Fruit fly (Drosophila melanogaster) whole organism, prepupa: Measurements from ENCODE around the gene CG7655.

ENCODE experiments used
- CG10631 ChIP-seq: fragments of 200-800 bp; sonication (Bioruptor generic); optimal IDR thresholded peaks from 2 replicates; lab custom pipeline; 2016; ENCODE audit warnings: missing biosample characterization, missing genetic modification characterization
- CG11294 ChIP-seq: fragments of 200-800 bp; sonication (Bioruptor generic); IDR thresholded peaks from 2 replicates; pipeline ENCODE4 v1.3.6; 2022; ENCODE audit warnings: missing biosample characterization, missing genetic modification characterization
- CG11902 ChIP-seq: fragments of 200-800 bp; sonication (Bioruptor generic); optimal IDR thresholded peaks from 3 replicates; lab custom pipeline; 2016; ENCODE audit warnings: missing biosample characterization, missing genetic modification characterization
- CG1621 ChIP-seq: fragments of 200-800 bp; sonication (Bioruptor generic); optimal IDR thresholded peaks from 3 replicates; lab custom pipeline; 2018; ENCODE audit warnings: missing biosample characterization, mild to moderate bottlenecking, missing genetic modification characterization
- CG16779 ChIP-seq: fragments of 200-800 bp; sonication (Bioruptor generic); optimal IDR thresholded peaks from 3 replicates; lab custom pipeline; 2017; ENCODE audit warnings: missing biosample characterization, mild to moderate bottlenecking, missing genetic modification characterization
- CG3032 ChIP-seq: fragments of 200-800 bp; optimal IDR thresholded peaks from 2 replicates; lab custom pipeline; 2019; ENCODE audit warnings: missing biosample characterization, mild to moderate bottlenecking, missing genetic modification characterization, moderate library complexity
- CG31627 ChIP-seq: fragments of 200-800 bp; sonication (Bioruptor generic); optimal IDR thresholded peaks from 3 replicates; lab custom pipeline; 2016; ENCODE audit warnings: missing biosample characterization, missing genetic modification characterization
- CG34406 ChIP-seq: fragments of 200-800 bp; sonication (Bioruptor generic); optimal IDR thresholded peaks from 3 replicates; lab custom pipeline; 2016; ENCODE audit warnings: missing biosample characterization, missing genetic modification characterization
- CG3919 ChIP-seq: fragments of 200-800 bp; sonication (Bioruptor generic); optimal IDR thresholded peaks from 3 replicates; lab custom pipeline; 2016; ENCODE audit warnings: missing biosample characterization, missing genetic modification characterization
- CG4318 ChIP-seq: fragments of 200-800 bp; sonication (Bioruptor generic); optimal IDR thresholded peaks from 3 replicates; lab custom pipeline; 2017; ENCODE audit warnings: missing biosample characterization, mild to moderate bottlenecking, missing genetic modification characterization
- CG6163 ChIP-seq: fragments of 200-800 bp; sonication (Bioruptor generic); IDR thresholded peaks from 3 replicates; pipeline ENCODE4 v1.3.6; 2022; ENCODE audit warnings: missing biosample characterization, missing genetic modification characterization
- CG6792 ChIP-seq: fragments of 200-800 bp; sonication (Bioruptor generic); optimal IDR thresholded peaks from 3 replicates; lab custom pipeline; 2016; ENCODE audit warnings: missing biosample characterization, missing genetic modification characterization
- CG6854 ChIP-seq: fragments of 200-800 bp; sonication (Bioruptor generic); optimal IDR thresholded peaks from 2 replicates; lab custom pipeline; 2017; ENCODE audit warnings: missing biosample characterization, mild to moderate bottlenecking, missing genetic modification characterization
- CG8119 ChIP-seq: fragments of 200-800 bp; sonication (Bioruptor generic); IDR thresholded peaks from 3 replicates; pipeline ENCODE4 v1.3.6; 2022; ENCODE audit warnings: missing biosample characterization, missing genetic modification characterization
- CG8319 ChIP-seq: fragments of 200-800 bp; sonication (Bioruptor generic); optimal IDR thresholded peaks from 3 replicates; lab custom pipeline; 2016; ENCODE audit warnings: missing biosample characterization, missing genetic modification characterization
- CG8632 ChIP-seq: fragments of 200-800 bp; sonication (Bioruptor generic); optimal IDR thresholded peaks from 3 replicates; lab custom pipeline; 2016; ENCODE audit warnings: missing biosample characterization, missing genetic modification characterization
- CG9139 ChIP-seq: fragments of 200-800 bp; sonication (Bioruptor generic); optimal IDR thresholded peaks from 3 replicates; lab custom pipeline; 2017; ENCODE audit warnings: missing biosample characterization, mild to moderate bottlenecking, missing genetic modification characterization
- Eip75B ChIP-seq: fragments of 200-800 bp; sonication (Bioruptor generic); optimal IDR thresholded peaks from 3 replicates; lab custom pipeline; 2016; ENCODE audit warnings: missing biosample characterization, missing genetic modification characterization
- Eip78C ChIP-seq: fragments of 200-800 bp; sonication (Bioruptor generic); peaks from one replicate; lab custom pipeline; 2016; ENCODE audit warnings: missing biosample characterization, missing genetic modification characterization
- Eip93F ChIP-seq: fragments of 200-800 bp; sonication (Bioruptor generic); optimal IDR thresholded peaks from 2 replicates; lab custom pipeline; 2016; ENCODE audit warnings: missing biosample characterization, mild to moderate bottlenecking, missing genetic modification characterization
- Ets21C ChIP-seq: fragments of 200-800 bp; sonication (Bioruptor generic); optimal IDR thresholded peaks from 3 replicates; lab custom pipeline; 2016; ENCODE audit warnings: missing biosample characterization, missing genetic modification characterization
- Ets96B ChIP-seq: fragments of 200-800 bp; optimal IDR thresholded peaks from 2 replicates; lab custom pipeline; 2019; ENCODE audit warnings: missing biosample characterization, mild to moderate bottlenecking, missing genetic modification characterization, moderate library complexity
- Hr38 ChIP-seq: sonication (Bioruptor generic); optimal IDR thresholded peaks from 2 replicates; lab custom pipeline; 2016; ENCODE audit warnings: missing biosample characterization, missing genetic modification characterization
- Hr39 ChIP-seq: fragments of 200-800 bp; sonication (Bioruptor generic); optimal IDR thresholded peaks from 2 replicates; lab custom pipeline; 2016; ENCODE audit warnings: missing biosample characterization, missing genetic modification characterization
- Hr4 ChIP-seq: fragments of 200-800 bp; sonication (Bioruptor generic); optimal IDR thresholded peaks from 3 replicates; lab custom pipeline; 2016; ENCODE audit warnings: missing biosample characterization, missing genetic modification characterization
- Lpt ChIP-seq: fragments of 200-800 bp; sonication (Bioruptor generic); optimal IDR thresholded peaks from 3 replicates; lab custom pipeline; 2016; ENCODE audit warnings: missing biosample characterization, missing genetic modification characterization
- Met ChIP-seq: fragments of 200-800 bp; sonication (Bioruptor generic); optimal IDR thresholded peaks from 3 replicates; lab custom pipeline; 2016; ENCODE audit warnings: missing biosample characterization, missing genetic modification characterization
- Smox ChIP-seq: fragments of 200-800 bp; sonication (Bioruptor generic); optimal IDR thresholded peaks from 3 replicates; lab custom pipeline; 2016; ENCODE audit warnings: missing biosample characterization, missing genetic modification characterization
- Sox102F ChIP-seq: fragments of 200-800 bp; sonication (Bioruptor generic); optimal IDR thresholded peaks from 2 replicates; lab custom pipeline; 2016; ENCODE audit warnings: missing biosample characterization, mild to moderate bottlenecking, missing genetic modification characterization
- Sox14 ChIP-seq: fragments of 200-800 bp; sonication (Bioruptor generic); optimal IDR thresholded peaks from 3 replicates; lab custom pipeline; 2016; ENCODE audit warnings: missing biosample characterization, missing genetic modification characterization
- Sox15 ChIP-seq: fragments of 200-800 bp; sonication (Bioruptor generic); optimal IDR thresholded peaks from 3 replicates; lab custom pipeline; 2016; ENCODE audit warnings: missing biosample characterization, missing genetic modification characterization
- acj6 ChIP-seq: fragments of 200-800 bp; sonication (Bioruptor generic); optimal IDR thresholded peaks from 3 replicates; lab custom pipeline; 2016; ENCODE audit warnings: missing biosample characterization, missing genetic modification characterization
- cyc ChIP-seq: fragments of 200-800 bp; sonication (Bioruptor generic); optimal IDR thresholded peaks from 3 replicates; lab custom pipeline; 2016; ENCODE audit warnings: missing biosample characterization, missing genetic modification characterization
- dac ChIP-seq: fragments of 200-800 bp; sonication (Bioruptor generic); optimal IDR thresholded peaks from 2 replicates; lab custom pipeline; 2017; ENCODE audit warnings: missing biosample characterization, mild to moderate bottlenecking, missing genetic modification characterization
- eg ChIP-seq: fragments of 200-800 bp; sonication (Bioruptor generic); IDR thresholded peaks from 3 replicates; pipeline ENCODE4 v1.3.6; 2022; ENCODE audit warnings: missing biosample characterization, missing genetic modification characterization
- esn ChIP-seq: fragments of 200-800 bp; sonication (Bioruptor generic); optimal IDR thresholded peaks from 2 replicates; lab custom pipeline; 2016; ENCODE audit warnings: missing biosample characterization, mild to moderate bottlenecking, missing genetic modification characterization, moderate library complexity
- fd85E ChIP-seq: fragments of 200-800 bp; sonication (Bioruptor generic); optimal IDR thresholded peaks from 3 replicates; lab custom pipeline; 2016; ENCODE audit warnings: missing biosample characterization, missing genetic modification characterization
- fkh ChIP-seq: fragments of 200-800 bp; sonication (Bioruptor generic); optimal IDR thresholded peaks from 3 replicates; lab custom pipeline; 2017; ENCODE audit warnings: missing biosample characterization, mild to moderate bottlenecking, missing genetic modification characterization, moderate library complexity
- lz ChIP-seq: fragments of 200-800 bp; sonication (Bioruptor generic); optimal IDR thresholded peaks from 3 replicates; lab custom pipeline; 2016; ENCODE audit warnings: missing biosample characterization, missing genetic modification characterization
- salr ChIP-seq, 2 experiments: fragments of 200-800 bp; sonication (Bioruptor generic); optimal IDR thresholded peaks; 3 replicates each; lab custom pipeline; 2016 to 2018; ENCODE audit warnings: missing biosample characterization in 2 of 2, missing genetic modification characterization in 2 of 2, mild to moderate bottlenecking in 1 of 2
- ss ChIP-seq, 2 experiments: fragments of 200-800 bp; sonication (Bioruptor generic); optimal IDR thresholded peaks; 2 replicates in 1 of 2; 3 replicates in 1 of 2; lab custom pipeline; 2017 to 2018; ENCODE audit warnings: mild to moderate bottlenecking in 2 of 2, missing biosample characterization in 2 of 2, missing genetic modification characterization in 2 of 2, moderate library complexity in 1 of 2
- svp ChIP-seq: fragments of 200-800 bp; sonication (Bioruptor generic); peaks from one replicate; lab custom pipeline; 2016; ENCODE audit warnings: missing biosample characterization, missing genetic modification characterization
- topi ChIP-seq: fragments of 200-800 bp; sonication (Bioruptor generic); optimal IDR thresholded peaks from 3 replicates; lab custom pipeline; 2016; ENCODE audit warnings: missing biosample characterization, missing genetic modification characterization
- vri ChIP-seq: fragments of 200-800 bp; sonication (Bioruptor generic); optimal IDR thresholded peaks from 3 replicates; lab custom pipeline; 2016; ENCODE audit warnings: missing biosample characterization, mild to moderate bottlenecking, missing genetic modification characterization

The CG7655 gene

dm6 chr3R:17686875-17687274 lies 4.4 kb downstream of the CG7655 start, which contains the start of gene CG31249:
CG31249 (minus strand) TSS chr3R:17687071.
- TF ChIP-seq topi (GFP tag; lab: Kevin White, UChicago) (no peak), CG4318 (GFP tag; lab: Kevin White, UChicago) (no peak), esn (peak; percentile 46), Hr39 (no peak), CG16779 (tag; lab: Kevin White, UChicago) (no peak), eg (GFP tag; lab: Robert Waterston, UW) (no peak), CG3032 (tag; lab: Kevin White, UChicago) (peak; percentile 18), cyc (GFP tag; lab: Kevin White, UChicago) (no peak)

- TF ChIP-seq CG16779 (tag; lab: Kevin White, UChicago) (no peak), Hr38 (no peak), CG34406 (GFP tag; lab: Kevin White, UChicago) (no peak), Sox102F (GFP tag; lab: Kevin White, UChicago) (no peak), CG6854 (peak; percentile 82), Lpt (GFP tag; lab: Kevin White, UChicago) (peak; percentile 77), Sox15 (GFP tag; lab: Kevin White, UChicago) (no peak), svp (GFP tag; lab: Kevin White, UChicago) (peak; percentile 79), ss (GFP tag; optimal IDR thresholded peaks at IDR 0.05; lab: Kevin White, UChicago) (no peak), CG4318 (GFP tag; lab: Kevin White, UChicago) (no peak), Smox (GFP tag; lab: Kevin White, UChicago) (no peak), lz (GFP tag; lab: Kevin White, UChicago) (no peak), acj6 (GFP tag; lab: Kevin White, UChicago) (no peak)
Measured at dm6 chr3R:17699891-17700487, 17.5 kb downstream of the CG7655 start.

dm6 chr3R:17700488-17701130 lies 18.1 kb downstream of the CG7655 start:
- TF ChIP-seq vri (peak; percentile 84), CG1621 (tag; lab: Kevin White, UChicago) (peak; percentile 83), CG6792 (GFP tag; lab: Kevin White, UChicago) (peak; percentile 98), CG34406 (GFP tag; lab: Kevin White, UChicago) (peak; percentile 99), Ets96B (tag; lab: Kevin White, UChicago) (peak; percentile 99), Sox102F (GFP tag; lab: Kevin White, UChicago) (peak; percentile 93), eg (GFP tag; lab: Robert Waterston, UW) (peak; percentile 98), CG8632 (GFP tag; lab: Kevin White, UChicago) (peak; percentile 99), fkh (GFP tag; lab: Kevin White, UChicago) (peak; percentile 82), lz (GFP tag; lab: Kevin White, UChicago) (peak; percentile 94), Eip75B (peak; percentile 91), Ets21C (GFP tag; lab: Kevin White, UChicago) (peak; percentile 80), CG3919 (GFP tag; lab: Kevin White, UChicago) (peak; percentile 96), CG9139 (peak; percentile 97), CG10631 (peak; percentile 99), Lpt (GFP tag; lab: Kevin White, UChicago) (peak; percentile 44), svp (GFP tag; lab: Kevin White, UChicago) (peak; percentile 93), Eip78C (GFP tag; lab: Kevin White, UChicago) (peak; percentile 98), CG6163 (GFP tag; lab: Robert Waterston, UW) (peak; percentile 97), Hr38 (no peak), Sox15 (GFP tag; lab: Kevin White, UChicago) (peak; percentile 96), Sox14 (GFP tag; lab: Kevin White, UChicago) (peak; percentile 80), CG8119 (GFP tag; lab: Robert Waterston, UW) (peak; percentile 99), topi (GFP tag; lab: Kevin White, UChicago) (peak; percentile 91), CG8319 (GFP tag; lab: Kevin White, UChicago) (peak; percentile 96), Smox (GFP tag; lab: Kevin White, UChicago) (peak; percentile 90), dac (GFP tag; lab: Kevin White, UChicago) (peak; percentile 89), Met (peak; percentile 94), esn (peak; percentile 98), Hr4 (GFP tag; lab: Kevin White, UChicago) (peak; percentile 94), CG31627 (GFP tag; lab: Kevin White, UChicago) (peak; percentile 87), salr (GFP tag; optimal IDR thresholded peaks at IDR 0.05; lab: Kevin White, UChicago) (peak; percentile 86 to 93), fd85E (peak; percentile 76), Hr39 (peak; percentile 86), CG3032 (tag; lab: Kevin White, UChicago) (peak; percentile 99), CG11902 (GFP tag; lab: Kevin White, UChicago) (peak; percentile 95), CG11294 (GFP tag; lab: Robert Waterston, UW) (peak; percentile 98), Eip93F (peak; percentile 94)
